Worm (Caenorhabditis elegans) whole organism, midembryonic: ENCODE results near the gene myo-2.

ENCODE experiments used
- T22C8.4 ChIP-seq: fragments of 200-800 bp; sonication (Bioruptor generic); IDR thresholded peaks from 2 replicates; pipeline ENCODE4 v1.3.6; 2022; ENCODE audit warnings: missing genetic modification characterization, missing compliant biosample characterization
- cog-1 ChIP-seq: sonication (generic microtip); optimal IDR thresholded peaks from 2 replicates; lab custom pipeline; 2016; ENCODE audit warnings: missing genetic modification characterization, missing compliant biosample characterization
- flt-1 ChIP-seq: fragments of 200-800 bp; sonication (Bioruptor generic); IDR thresholded peaks from 2 replicates; pipeline ENCODE4 v1.3.6; 2022; ENCODE audit warnings: missing genetic modification characterization, missing compliant biosample characterization
- klf-2 ChIP-seq: fragments of 200-800 bp; sonication (Bioruptor generic); conservative IDR thresholded peaks from 2 replicates; pipeline ENCODE4 v1.3.6; 2022; ENCODE audit warnings: missing genetic modification reagents, missing genetic modification characterization, missing compliant biosample characterization
- med-1 ChIP-seq: sonication (generic microtip); optimal IDR thresholded peaks from 2 replicates; lab custom pipeline; 2017; ENCODE audit warnings: missing genetic modification characterization, mild to moderate bottlenecking, missing compliant biosample characterization, antibody characterized with exemption, missing genetic modification reagents; ENCODE audit not compliant: insufficient read depth
- ref-1 ChIP-seq: fragments of 200-800 bp; sonication (Bioruptor generic); conservative IDR thresholded peaks from 2 replicates; pipeline ENCODE4 v1.3.6; 2022; ENCODE audit warnings: missing genetic modification reagents, missing genetic modification characterization, missing compliant biosample characterization
- tab-1 ChIP-seq: fragments of 200-800 bp; sonication (Bioruptor generic); IDR thresholded peaks from 2 replicates; pipeline ENCODE4 v1.3.6; 2022; ENCODE audit warnings: missing genetic modification characterization, missing compliant biosample characterization
- ztf-23 ChIP-seq: fragments of 200-800 bp; sonication (Bioruptor generic); IDR thresholded peaks from 2 replicates; pipeline ENCODE4 v1.3.6; 2022; ENCODE audit warnings: missing genetic modification reagents, missing genetic modification characterization, missing compliant biosample characterization
- ztf-29 ChIP-seq: fragments of 200-800 bp; sonication (Bioruptor generic); IDR thresholded peaks from 2 replicates; pipeline ENCODE4 v1.3.6; 2022; ENCODE audit warnings: missing genetic modification reagents, missing genetic modification characterization, missing compliant biosample characterization

Gene myo-2

ce11 chrX:12513415-12513814, 45.6 kb downstream of the myo-2 start:
- no peak for TF ChIP-seq ztf-23
- TF ChIP-seq tab-1 (GFP tag; lab: Robert Waterston, UW), result no peak

ce11 chrX:12515596-12516481, 48.0 kb downstream of the myo-2 start:
- no peak for TF ChIP-seq ztf-23
- TF ChIP-seq ref-1 (GFP tag; lab: Robert Waterston, UW), result no peak
- TF ChIP-seq med-1 (GFP tag; lab: Kevin White, UChicago), result no peak
- no peak for TF ChIP-seq tab-1 (GFP tag; lab: Robert Waterston, UW)
- no peak for TF ChIP-seq flt-1 (GFP tag; lab: Robert Waterston, UW)
- TF ChIP-seq cog-1, result no peak
- TF ChIP-seq klf-2, result no peak
- no peak for TF ChIP-seq ztf-29 (GFP tag; lab: Robert Waterston, UW)
- TF ChIP-seq T22C8.4 (GFP tag; lab: Robert Waterston, UW), result no peak

- no peak for TF ChIP-seq T22C8.4 (GFP tag; lab: Robert Waterston, UW)
- no peak for TF ChIP-seq tab-1 (GFP tag; lab: Robert Waterston, UW)
- TF ChIP-seq med-1 (GFP tag; lab: Kevin White, UChicago), result no peak
- TF ChIP-seq klf-2, result no peak
- TF ChIP-seq flt-1 (GFP tag; lab: Robert Waterston, UW), result no peak
- no peak for TF ChIP-seq ref-1 (GFP tag; lab: Robert Waterston, UW)
- no peak for TF ChIP-seq ztf-29 (GFP tag; lab: Robert Waterston, UW)
- TF ChIP-seq cog-1, result no peak
- no peak for TF ChIP-seq ztf-23
These were observed 48.6 kb downstream of the myo-2 start for ce11 chrX:12516482-12516826.

ce11 chrX:12517307-12517706, 49.4 kb downstream of the myo-2 start:
- TF ChIP-seq ref-1 (GFP tag; lab: Robert Waterston, UW) (no peak), cog-1 (no peak)

- TF ChIP-seq cog-1, result no peak
- TF ChIP-seq T22C8.4 (GFP tag; lab: Robert Waterston, UW), result no peak
- no peak for TF ChIP-seq flt-1 (GFP tag; lab: Robert Waterston, UW)
- no peak for TF ChIP-seq ref-1 (GFP tag; lab: Robert Waterston, UW)
- TF ChIP-seq ztf-23, result no peak
- no peak for TF ChIP-seq ztf-29 (GFP tag; lab: Robert Waterston, UW)
These were observed 50.0 kb downstream of the myo-2 start for ce11 chrX:12517886-12518285.

ce11 chrX:12518469-12518868, 50.6 kb downstream of the myo-2 start:
- TF ChIP-seq tab-1 (GFP tag; lab: Robert Waterston, UW), result no peak
- TF ChIP-seq med-1 (GFP tag; lab: Kevin White, UChicago), result no peak
- no peak for TF ChIP-seq ztf-23
- no peak for TF ChIP-seq T22C8.4 (GFP tag; lab: Robert Waterston, UW)
- no peak for TF ChIP-seq ref-1 (GFP tag; lab: Robert Waterston, UW)
- no peak for TF ChIP-seq klf-2

- no peak for TF ChIP-seq ztf-23
- no peak for TF ChIP-seq tab-1 (GFP tag; lab: Robert Waterston, UW)
- no peak for TF ChIP-seq T22C8.4 (GFP tag; lab: Robert Waterston, UW)
- no peak for TF ChIP-seq klf-2
- TF ChIP-seq med-1 (GFP tag; lab: Kevin White, UChicago), result no peak
- TF ChIP-seq ref-1 (GFP tag; lab: Robert Waterston, UW), result no peak
- TF ChIP-seq flt-1 (GFP tag; lab: Robert Waterston, UW), result no peak
- no peak for TF ChIP-seq ztf-29 (GFP tag; lab: Robert Waterston, UW)
- no peak for TF ChIP-seq cog-1
These were observed 51.1 kb downstream of the myo-2 start for ce11 chrX:12518982-12519381.

ce11 chrX:12523071-12523483, 55.2 kb downstream of the myo-2 start:
- TF ChIP-seq med-1 (GFP tag; lab: Kevin White, UChicago), result no peak
- no peak for TF ChIP-seq ztf-23
- TF ChIP-seq ref-1 (GFP tag; lab: Robert Waterston, UW), result no peak
- TF ChIP-seq ztf-29 (GFP tag; lab: Robert Waterston, UW), result no peak
- no peak for TF ChIP-seq tab-1 (GFP tag; lab: Robert Waterston, UW)
- no peak for TF ChIP-seq flt-1 (GFP tag; lab: Robert Waterston, UW)
- TF ChIP-seq T22C8.4 (GFP tag; lab: Robert Waterston, UW), result no peak
- TF ChIP-seq cog-1, result no peak
- no peak for TF ChIP-seq klf-2

ce11 chrX:12524514-12524913, 56.7 kb downstream of the myo-2 start:
- TF ChIP-seq ztf-23 (no peak), T22C8.4 (GFP tag; lab: Robert Waterston, UW) (no peak), ref-1 (GFP tag; lab: Robert Waterston, UW) (no peak), ztf-29 (GFP tag; lab: Robert Waterston, UW) (no peak), klf-2 (no peak), flt-1 (GFP tag; lab: Robert Waterston, UW) (no peak), tab-1 (GFP tag; lab: Robert Waterston, UW) (no peak), cog-1 (no peak), med-1 (GFP tag; lab: Kevin White, UChicago) (no peak)
